Fruit fly (Drosophila melanogaster): ENCODE results near the gene Ddc.

The Ddc gene

dm6 chr2L:19096361-19096760 lies 23.7 kb downstream of the Ddc start:
- TF ChIP-seq CG14655 (GFP tag; optimal IDR thresholded peaks at IDR 0.05) (no peak), fd96Ca (GFP tag; IDR thresholded peaks at IDR 0.05) (no peak), CG13204 (GFP tag; optimal IDR thresholded peaks at IDR 0.05) (no peak), Pif1B (GFP tag; optimal IDR thresholded peaks at IDR 0.05) (no peak), gl (tag; optimal IDR thresholded peaks at IDR 0.05) (no peak), CG34367 (tag; optimal IDR thresholded peaks at IDR 0.05) (no peak), CG8301 (tag; optimal IDR thresholded peaks at IDR 0.05) (no peak), CG8159 (tag; optimal IDR thresholded peaks at IDR 0.05) (no peak), EcR (GFP tag; optimal IDR thresholded peaks at IDR 0.05) (no peak), Snoo (tag; optimal IDR thresholded peaks at IDR 0.05) (no peak), CG4496 (GFP tag; IDR thresholded peaks at IDR 0.05) (no peak), CG15710 (tag; optimal IDR thresholded peaks at IDR 0.05) (no peak), CG10348 (GFP tag; IDR thresholded peaks at IDR 0.05) (no peak), CG17806 (tag; optimal IDR thresholded peaks at IDR 0.05) (no peak), CG12605 (GFP tag; IDR thresholded peaks at IDR 0.05) (no peak), CG32121 (GFP tag; IDR thresholded peaks at IDR 0.05) (no peak)

- TF ChIP-seq CG9948 (tag; optimal IDR thresholded peaks at IDR 0.05) (no peak), CG17806 (tag; optimal IDR thresholded peaks at IDR 0.05) (no peak), CG34367 (tag; optimal IDR thresholded peaks at IDR 0.05) (no peak), CG4496 (GFP tag; IDR thresholded peaks at IDR 0.05) (no peak), Ets98B (GFP tag; IDR thresholded peaks at IDR 0.05) (no peak), D1 (tag; optimal IDR thresholded peaks at IDR 0.05) (no peak), Pif1B (GFP tag; optimal IDR thresholded peaks at IDR 0.05) (no peak), rn (GFP tag; IDR thresholded peaks at IDR 0.05) (no peak), fd96Ca (GFP tag; IDR thresholded peaks at IDR 0.05) (no peak), CG15710 (tag; optimal IDR thresholded peaks at IDR 0.05) (no peak), CG12605 (GFP tag; IDR thresholded peaks at IDR 0.05) (no peak), CG14655 (GFP tag; optimal IDR thresholded peaks at IDR 0.05) (no peak), gl (tag; optimal IDR thresholded peaks at IDR 0.05) (no peak), CG32121 (GFP tag; IDR thresholded peaks at IDR 0.05) (no peak), CG10348 (GFP tag; IDR thresholded peaks at IDR 0.05) (no peak), CG8159 (tag; optimal IDR thresholded peaks at IDR 0.05) (no peak)
Measured at dm6 chr2L:19093868-19094267, 26.2 kb downstream of the Ddc start.

dm6 chr2L:19089385-19089784 lies 30.7 kb downstream of the Ddc start:
- no peak for TF ChIP-seq CG10348 (GFP tag; IDR thresholded peaks at IDR 0.05)
- no peak for TF ChIP-seq CG8159 (tag; optimal IDR thresholded peaks at IDR 0.05)
- TF ChIP-seq CG14655 (GFP tag; optimal IDR thresholded peaks at IDR 0.05), result no peak
- TF ChIP-seq Snoo (tag; optimal IDR thresholded peaks at IDR 0.05), result no peak
- no peak for TF ChIP-seq D1 (tag; optimal IDR thresholded peaks at IDR 0.05)
- no peak for TF ChIP-seq fd96Ca (GFP tag; IDR thresholded peaks at IDR 0.05)
- TF ChIP-seq Pif1A (GFP tag; optimal IDR thresholded peaks at IDR 0.05), result no peak
- no peak for TF ChIP-seq CG15710 (tag; optimal IDR thresholded peaks at IDR 0.05)

dm6 chr2L:19088895-19089294 lies 31.2 kb downstream of the Ddc start:
- no peak for TF ChIP-seq CG8301 (tag; optimal IDR thresholded peaks at IDR 0.05)
- no peak for TF ChIP-seq CG14655 (GFP tag; optimal IDR thresholded peaks at IDR 0.05)
- no peak for TF ChIP-seq CG9948 (tag; optimal IDR thresholded peaks at IDR 0.05)
- TF ChIP-seq Ets98B (GFP tag; IDR thresholded peaks at IDR 0.05), result no peak
- TF ChIP-seq Pif1B (GFP tag; optimal IDR thresholded peaks at IDR 0.05), result no peak
- no peak for TF ChIP-seq CG4496 (GFP tag; IDR thresholded peaks at IDR 0.05)
- TF ChIP-seq CG15710 (tag; optimal IDR thresholded peaks at IDR 0.05), result no peak
- no peak for TF ChIP-seq CG8159 (tag; optimal IDR thresholded peaks at IDR 0.05)
- TF ChIP-seq Snoo (tag; optimal IDR thresholded peaks at IDR 0.05), result no peak
- no peak for TF ChIP-seq CG17806 (tag; optimal IDR thresholded peaks at IDR 0.05)
- TF ChIP-seq fd96Ca (GFP tag; IDR thresholded peaks at IDR 0.05), result no peak
- TF ChIP-seq D1 (tag; optimal IDR thresholded peaks at IDR 0.05), result no peak
- TF ChIP-seq CG32121 (GFP tag; IDR thresholded peaks at IDR 0.05), result no peak
- no peak for TF ChIP-seq EcR (GFP tag; optimal IDR thresholded peaks at IDR 0.05)
- TF ChIP-seq Pif1A (GFP tag; optimal IDR thresholded peaks at IDR 0.05), result no peak

DNA sequence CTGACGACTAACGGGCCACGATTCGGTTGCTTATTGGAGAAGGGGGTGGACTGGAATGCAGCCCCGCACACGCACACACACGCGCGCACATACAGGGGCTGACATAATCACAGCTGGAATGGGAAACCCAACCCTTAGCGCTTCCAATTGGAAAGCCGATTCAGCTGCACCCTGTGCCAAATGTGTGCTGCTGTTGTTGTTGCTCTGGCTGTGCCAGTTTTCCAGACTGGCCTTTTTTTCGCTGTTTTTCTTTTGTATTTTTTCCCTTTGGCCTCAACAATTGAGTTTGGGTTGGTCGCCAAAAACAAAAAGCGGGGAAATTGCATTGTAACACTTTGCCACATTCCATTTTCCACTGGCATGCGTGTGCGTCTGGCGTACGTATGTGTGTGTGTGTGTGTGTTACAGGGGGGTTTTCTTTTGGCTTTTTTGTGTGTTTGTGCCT lies 36.8 kb downstream of the Ddc start:
- no peak for TF ChIP-seq CG9948 (tag; optimal IDR thresholded peaks at IDR 0.05)
- no peak for TF ChIP-seq Pif1A (GFP tag; optimal IDR thresholded peaks at IDR 0.05)
- no peak for TF ChIP-seq CG14655 (GFP tag; optimal IDR thresholded peaks at IDR 0.05)
- no peak for TF ChIP-seq Ets98B (GFP tag; IDR thresholded peaks at IDR 0.05)
- no peak for TF ChIP-seq CG12605 (GFP tag; IDR thresholded peaks at IDR 0.05)
- TF ChIP-seq CG15710 (tag; optimal IDR thresholded peaks at IDR 0.05), result no peak
- TF ChIP-seq CG4496 (GFP tag; IDR thresholded peaks at IDR 0.05), result no peak
- no peak for TF ChIP-seq CG17806 (tag; optimal IDR thresholded peaks at IDR 0.05)
- TF ChIP-seq fd96Ca (GFP tag; IDR thresholded peaks at IDR 0.05), result no peak
- no peak for TF ChIP-seq D1 (tag; optimal IDR thresholded peaks at IDR 0.05)
- TF ChIP-seq Pif1B (GFP tag; optimal IDR thresholded peaks at IDR 0.05), result no peak
- TF ChIP-seq CG34367 (tag; optimal IDR thresholded peaks at IDR 0.05), result no peak
- TF ChIP-seq CG8301 (tag; optimal IDR thresholded peaks at IDR 0.05), result no peak
- no peak for TF ChIP-seq Snoo (tag; optimal IDR thresholded peaks at IDR 0.05)
- TF ChIP-seq CG32121 (GFP tag; IDR thresholded peaks at IDR 0.05), result no peak
- no peak for TF ChIP-seq CG13204 (GFP tag; optimal IDR thresholded peaks at IDR 0.05)
- no peak for TF ChIP-seq CG10348 (GFP tag; IDR thresholded peaks at IDR 0.05)
- no peak for TF ChIP-seq CG8159 (tag; optimal IDR thresholded peaks at IDR 0.05)
- TF ChIP-seq EcR (GFP tag; optimal IDR thresholded peaks at IDR 0.05), result no peak

DNA sequence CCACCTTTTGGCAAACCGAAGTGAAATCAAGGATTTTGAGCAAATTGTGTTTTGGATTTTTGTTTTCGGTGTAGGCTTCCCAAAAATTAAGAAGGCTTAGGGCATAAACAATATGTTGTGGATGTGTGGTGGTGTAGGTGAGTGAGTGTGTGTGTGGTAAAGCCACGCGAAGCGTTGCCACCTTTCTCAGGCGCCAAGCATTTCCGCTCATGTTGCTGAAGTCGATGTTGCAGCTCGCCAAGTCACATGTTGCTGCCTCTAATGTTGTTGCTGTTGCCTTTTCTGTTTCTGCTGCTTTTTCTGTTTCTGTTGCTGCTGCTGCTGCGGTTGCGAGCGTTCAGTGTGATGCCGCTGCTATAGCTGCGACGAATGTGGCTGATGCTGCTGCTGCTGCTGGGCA lies 40.4 kb downstream of the Ddc start:
- TF ChIP-seq EcR (GFP tag; optimal IDR thresholded peaks at IDR 0.05) (no peak), gl (tag; optimal IDR thresholded peaks at IDR 0.05) (no peak), CG9948 (tag; optimal IDR thresholded peaks at IDR 0.05) (no peak), Ets98B (GFP tag; IDR thresholded peaks at IDR 0.05) (no peak), Pif1A (GFP tag; optimal IDR thresholded peaks at IDR 0.05) (no peak), CG8301 (tag; optimal IDR thresholded peaks at IDR 0.05) (no peak), CG32121 (GFP tag; IDR thresholded peaks at IDR 0.05) (no peak), CG8159 (tag; optimal IDR thresholded peaks at IDR 0.05) (no peak), CG17806 (tag; optimal IDR thresholded peaks at IDR 0.05) (no peak), fd96Ca (GFP tag; IDR thresholded peaks at IDR 0.05) (no peak), CG12605 (GFP tag; IDR thresholded peaks at IDR 0.05) (no peak), D1 (tag; optimal IDR thresholded peaks at IDR 0.05) (no peak), CG34367 (tag; optimal IDR thresholded peaks at IDR 0.05) (no peak), CG15710 (tag; optimal IDR thresholded peaks at IDR 0.05) (no peak), CG13204 (GFP tag; optimal IDR thresholded peaks at IDR 0.05) (no peak), rn (GFP tag; IDR thresholded peaks at IDR 0.05) (no peak), Snoo (tag; optimal IDR thresholded peaks at IDR 0.05) (no peak), Pif1B (GFP tag; optimal IDR thresholded peaks at IDR 0.05) (no peak), CG10348 (GFP tag; IDR thresholded peaks at IDR 0.05) (no peak), CG14655 (GFP tag; optimal IDR thresholded peaks at IDR 0.05) (no peak)
